Fruit fly (Drosophila melanogaster) whole organism, embryonic: ENCODE data around the gene raw.

ENCODE experiments used
- Abd-B ChIP-seq: fragments of 200-800 bp; sonication (Bioruptor generic); optimal IDR thresholded peaks from 2 replicates; lab custom pipeline; 2018; ENCODE audit warnings: missing biosample characterization, mild to moderate bottlenecking, missing genetic modification characterization, moderate library complexity
- Bdp1 ChIP-seq: fragments of 200-800 bp; sonication (Bioruptor generic); optimal IDR thresholded peaks from 3 replicates; lab custom pipeline; 2016; ENCODE audit warnings: missing biosample characterization, missing genetic modification characterization
- CG10979 ChIP-seq: fragments of 200-800 bp; sonication (Bioruptor generic); optimal IDR thresholded peaks from 2 replicates; lab custom pipeline; 2018; ENCODE audit warnings: missing biosample characterization, mild to moderate bottlenecking, missing genetic modification characterization, moderate library complexity
- CG11398 ChIP-seq: fragments of 200-800 bp; sonication (Bioruptor generic); optimal IDR thresholded peaks from 2 replicates; lab custom pipeline; 2016; ENCODE audit warnings: missing biosample characterization, missing genetic modification characterization
- CG11560 ChIP-seq: fragments of 200-800 bp; sonication (Bioruptor generic); IDR thresholded peaks from 3 replicates; pipeline ENCODE4 v1.3.6; 2022; ENCODE audit warnings: missing biosample characterization, missing genetic modification characterization
- CG13123 ChIP-seq: fragments of 200-800 bp; sonication (Bioruptor generic); optimal IDR thresholded peaks from 2 replicates; lab custom pipeline; 2016; ENCODE audit warnings: missing biosample characterization, missing genetic modification characterization
- CG15479 ChIP-seq: fragments of 200-800 bp; sonication (Bioruptor generic); optimal IDR thresholded peaks from 3 replicates; lab custom pipeline; 2019; ENCODE audit warnings: missing biosample characterization, mild to moderate bottlenecking, missing genetic modification characterization, moderate library complexity
- CG1602 ChIP-seq: fragments of 200-800 bp; sonication (Bioruptor generic); optimal IDR thresholded peaks from 3 replicates; lab custom pipeline; 2016; ENCODE audit warnings: missing biosample characterization, missing genetic modification characterization
- CG18262 ChIP-seq: fragments of 200-800 bp; optimal IDR thresholded peaks from 3 replicates; lab custom pipeline; 2019; ENCODE audit warnings: missing biosample characterization, mild to moderate bottlenecking, missing genetic modification characterization, moderate library complexity
- CG2875 ChIP-seq: fragments of 200-800 bp; sonication (Bioruptor generic); optimal IDR thresholded peaks from 2 replicates; lab custom pipeline; 2017; ENCODE audit warnings: missing biosample characterization, mild to moderate bottlenecking, missing genetic modification characterization, missing genetic modification reagents
- CG32532 ChIP-seq: fragments of 200-800 bp; sonication (Bioruptor generic); IDR thresholded peaks from 2 replicates; pipeline ENCODE4 v1.3.6; 2022; ENCODE audit warnings: missing biosample characterization, missing genetic modification characterization
- CG3838 ChIP-seq: fragments of 200-800 bp; sonication (Bioruptor generic); optimal IDR thresholded peaks from 3 replicates; lab custom pipeline; 2016; ENCODE audit warnings: missing biosample characterization, missing genetic modification characterization
- CG42726 ChIP-seq: fragments of 200-800 bp; sonication (Bioruptor generic); IDR thresholded peaks from 2 replicates; pipeline ENCODE4 v1.3.6; 2022; ENCODE audit warnings: missing biosample characterization, missing genetic modification characterization; ENCODE audit not compliant: partially characterized antibody
- CG4404 ChIP-seq: fragments of 200-800 bp; sonication (Bioruptor generic); IDR thresholded peaks from 2 replicates; pipeline ENCODE4 v1.3.6; 2022; ENCODE audit warnings: missing biosample characterization, missing genetic modification characterization
- CG4617 ChIP-seq: fragments of 200-800 bp; sonication (Bioruptor generic); optimal IDR thresholded peaks from 3 replicates; lab custom pipeline; 2016; ENCODE audit warnings: missing biosample characterization, missing genetic modification characterization, borderline replicate concordance
- CG5953 ChIP-seq: fragments of 200-800 bp; sonication (Bioruptor generic); IDR thresholded peaks from 2 replicates; pipeline ENCODE4 v1.3.6; 2022; ENCODE audit warnings: missing biosample characterization, missing genetic modification characterization
- CG6791 ChIP-seq: fragments of 200-800 bp; sonication (Bioruptor generic); IDR thresholded peaks from 3 replicates; pipeline ENCODE4 v1.3.6; 2022; ENCODE audit warnings: missing biosample characterization, missing genetic modification characterization; ENCODE audit not compliant: partially characterized antibody
- CG8388 ChIP-seq: fragments of 200-800 bp; sonication (Bioruptor generic); optimal IDR thresholded peaks from 2 replicates; lab custom pipeline; 2019; ENCODE audit warnings: missing biosample characterization, mild to moderate bottlenecking, missing genetic modification characterization, moderate library complexity
- CG9609 ChIP-seq: fragments of 200-800 bp; sonication (Bioruptor generic); optimal IDR thresholded peaks from 3 replicates; lab custom pipeline; 2016; ENCODE audit warnings: missing biosample characterization, missing genetic modification characterization
- Chrac-16 ChIP-seq: fragments of 200-800 bp; sonication (Bioruptor generic); optimal IDR thresholded peaks from 3 replicates; lab custom pipeline; 2016; ENCODE audit warnings: missing biosample characterization, missing genetic modification characterization
- D ChIP-seq, 2 experiments: fragments of 200-800 bp in 1 of 2; fragments of >200 bp in 1 of 2; sonication (Bioruptor generic) in 1 of 2; optimal IDR thresholded peaks; 2 replicates in 1 of 2; 3 replicates in 1 of 2; lab custom pipeline; 2017; ENCODE audit warnings: mild to moderate bottlenecking in 1 of 2, missing biosample characterization in 1 of 2, missing genetic modification characterization in 1 of 2, missing genetic modification reagents in 1 of 2
- D19A ChIP-seq: fragments of 200-800 bp; optimal IDR thresholded peaks from 3 replicates; lab custom pipeline; 2019; ENCODE audit warnings: missing biosample characterization, mild to moderate bottlenecking, missing genetic modification characterization, moderate library complexity
- E2f1 ChIP-seq: fragments of 200-800 bp; sonication (Bioruptor generic); IDR thresholded peaks from 2 replicates; pipeline ENCODE4 v1.3.6; 2022; ENCODE audit warnings: missing biosample characterization, missing genetic modification characterization
- Fer1 ChIP-seq: fragments of 200-800 bp; sonication (Bioruptor generic); optimal IDR thresholded peaks from 2 replicates; lab custom pipeline; 2017; ENCODE audit warnings: missing biosample characterization, mild to moderate bottlenecking, missing genetic modification characterization
- Gug ChIP-seq: fragments of 200-800 bp; sonication (Bioruptor generic); IDR thresholded peaks from 4 replicates; pipeline ENCODE4 v1.3.6; 2022; ENCODE audit warnings: missing biosample characterization, missing genetic modification characterization
- HHEX ChIP-seq: fragments of 200-800 bp; sonication (Bioruptor generic); optimal IDR thresholded peaks from 3 replicates; lab custom pipeline; 2017; ENCODE audit warnings: missing biosample characterization, mild to moderate bottlenecking, missing genetic modification characterization, missing genetic modification reagents
- Jarid2 ChIP-seq: fragments of 200-800 bp; sonication (Bioruptor generic); optimal IDR thresholded peaks from 3 replicates; lab custom pipeline; 2017; ENCODE audit warnings: mild to moderate bottlenecking, missing biosample characterization, missing genetic modification reagents, missing genetic modification characterization
- Kr ChIP-seq: fragments of 200-800 bp; sonication (Bioruptor generic); optimal IDR thresholded peaks from 2 replicates; lab custom pipeline; 2017; ENCODE audit warnings: missing biosample characterization, mild to moderate bottlenecking, missing genetic modification characterization
- Mes4 ChIP-seq: fragments of 200-800 bp; sonication (Bioruptor generic); optimal IDR thresholded peaks from 2 replicates; lab custom pipeline; 2016; ENCODE audit warnings: missing biosample characterization, missing genetic modification characterization
- Opbp ChIP-seq: fragments of 200-800 bp; sonication (Bioruptor generic); IDR thresholded peaks from 3 replicates; pipeline ENCODE4 v1.3.6; 2022; ENCODE audit warnings: missing biosample characterization, missing genetic modification characterization; ENCODE audit not compliant: partially characterized antibody
- Poxn ChIP-seq: fragments of 200-800 bp; sonication (Bioruptor generic); IDR thresholded peaks from 2 replicates; pipeline ENCODE4 v1.3.6; 2022; ENCODE audit warnings: missing biosample characterization, missing genetic modification characterization
- Rfx ChIP-seq: fragments of 200-800 bp; sonication (Bioruptor generic); IDR thresholded peaks from 2 replicates; pipeline ENCODE4 v1.3.6; 2022; ENCODE audit warnings: missing biosample characterization, missing genetic modification characterization
- TFAM ChIP-seq: fragments of 200-800 bp; sonication (Bioruptor generic); optimal IDR thresholded peaks from 2 replicates; lab custom pipeline; 2017; ENCODE audit warnings: missing biosample characterization, missing genetic modification characterization, inconsistent platforms
- ab ChIP-seq: fragments of 200-800 bp; sonication (Bioruptor generic); optimal IDR thresholded peaks from 2 replicates; lab custom pipeline; 2016; ENCODE audit warnings: missing biosample characterization, missing genetic modification characterization
- ac ChIP-seq: fragments of 200-800 bp; sonication (Bioruptor generic); optimal IDR thresholded peaks from 3 replicates; lab custom pipeline; 2017; ENCODE audit warnings: missing biosample characterization, mild to moderate bottlenecking, missing genetic modification characterization
- btn ChIP-seq: fragments of 200-800 bp; sonication (Bioruptor generic); optimal IDR thresholded peaks from 2 replicates; lab custom pipeline; 2016; ENCODE audit warnings: missing biosample characterization, missing genetic modification characterization
- crc ChIP-seq: fragments of 200-800 bp; sonication (Bioruptor generic); optimal IDR thresholded peaks from 2 replicates; lab custom pipeline; 2016; ENCODE audit warnings: missing biosample characterization, missing genetic modification characterization
- dati ChIP-seq: fragments of 200-800 bp; sonication (Bioruptor generic); IDR thresholded peaks from 2 replicates; pipeline ENCODE4 v1.3.6; 2022; ENCODE audit warnings: missing biosample characterization, missing genetic modification characterization
- dimm ChIP-seq: fragments of 200-800 bp; sonication (Bioruptor generic); IDR thresholded peaks from 2 replicates; pipeline ENCODE4 v1.3.6; 2022; ENCODE audit warnings: missing biosample characterization, missing genetic modification characterization
- fu2 ChIP-seq: fragments of 200-800 bp; sonication (Bioruptor generic); optimal IDR thresholded peaks from 2 replicates; lab custom pipeline; 2016; ENCODE audit warnings: missing biosample characterization, missing genetic modification characterization
- insv ChIP-seq, 2 experiments: fragments of 200-800 bp; sonication (Bioruptor generic); optimal IDR thresholded peaks; 3 replicates each; lab custom pipeline; 2016 to 2018; ENCODE audit warnings: missing biosample characterization in 2 of 2, missing genetic modification characterization in 2 of 2
- mld ChIP-seq: fragments of 200-800 bp; sonication (Bioruptor generic); IDR thresholded peaks from 3 replicates; pipeline ENCODE4 v1.3.6; 2022; ENCODE audit warnings: missing biosample characterization, missing genetic modification characterization; ENCODE audit not compliant: partially characterized antibody
- org-1 ChIP-seq: fragments of 200-800 bp; sonication (Bioruptor generic); optimal IDR thresholded peaks from 2 replicates; lab custom pipeline; 2017; ENCODE audit warnings: missing biosample characterization, missing genetic modification characterization
- rib ChIP-seq: fragments of 200-800 bp; sonication (Bioruptor generic); IDR thresholded peaks from 2 replicates; pipeline ENCODE4 v1.3.6; 2022; ENCODE audit warnings: missing biosample characterization, missing genetic modification characterization
- tgo ChIP-seq: fragments of 200-800 bp; sonication (Bioruptor generic); IDR thresholded peaks from 3 replicates; pipeline ENCODE4 v1.3.6; 2022; ENCODE audit warnings: missing biosample characterization, missing genetic modification characterization
- tin ChIP-seq: fragments of 200-800 bp; sonication (Bioruptor generic); optimal IDR thresholded peaks from 3 replicates; lab custom pipeline; 2016; ENCODE audit warnings: missing biosample characterization, missing genetic modification characterization
- ttk ChIP-seq: fragments of 200-800 bp; sonication (Bioruptor generic); IDR thresholded peaks from 2 replicates; pipeline ENCODE4 v2.1.2; 2022; ENCODE audit warnings: missing biosample characterization, missing genetic modification characterization
- vnd ChIP-seq: fragments of 200-800 bp; sonication (Bioruptor generic); IDR thresholded peaks from 3 replicates; pipeline ENCODE4 v1.3.6; 2022; ENCODE audit warnings: missing biosample characterization, missing genetic modification characterization; ENCODE audit not compliant: partially characterized antibody
- wek ChIP-seq: fragments of 200-800 bp; sonication (Bioruptor generic); optimal IDR thresholded peaks from 3 replicates; lab custom pipeline; 2018; ENCODE audit warnings: missing biosample characterization, mild to moderate bottlenecking, missing genetic modification characterization, moderate library complexity
- zf30C ChIP-seq: fragments of 200-800 bp; sonication (Bioruptor generic); optimal IDR thresholded peaks from 3 replicates; lab custom pipeline; 2018; ENCODE audit warnings: missing biosample characterization, mild to moderate bottlenecking, missing genetic modification characterization

Gene raw

dm6 chr2L:8685668-8686306, 54.7 kb downstream of the raw start, which contains the start of the genes PrBP and Trs23 (continued):
- TF ChIP-seq CG4617 (no peak), HHEX (GFP tag; lab: Kevin White, UChicago) (no peak), dati (GFP tag; lab: Robert Waterston, UW) (no peak), org-1 (GFP tag; lab: Kevin White, UChicago) (no peak), Abd-B (GFP tag; lab: Kevin White, UChicago) (no peak), CG2875 (no peak), zf30C (GFP tag; lab: Kevin White, UChicago) (no peak), ac (GFP tag; lab: Kevin White, UChicago) (no peak), insv (GFP tag; optimal IDR thresholded peaks at IDR 0.05; lab: Kevin White, UChicago) (no peak), dimm (no peak), wek (no peak), mld (GFP tag; lab: Robert Waterston, UW) (peak; percentile 45; the same call in 1 of the 3 replicates), CG6791 (GFP tag; lab: Robert Waterston, UW) (no peak), tgo (GFP tag; lab: Robert Waterston, UW) (no peak), D (optimal IDR thresholded peaks at IDR 0.05; lab: Kevin White, UChicago) (peak; percentile 5), D (GFP tag; optimal IDR thresholded peaks at IDR 0.05; lab: Kevin White, UChicago) (no peak), Poxn (GFP tag; lab: Robert Waterston, UW) (no peak), CG4404 (GFP tag; lab: Robert Waterston, UW) (no peak), TFAM (GFP tag; lab: Kevin White, UChicago) (no peak), CG1602 (no peak), Fer1 (GFP tag; lab: Kevin White, UChicago) (no peak), vnd (GFP tag; lab: Robert Waterston, UW) (no peak; the same call in 2 of the 3 replicates), rib (no peak), CG9609 (no peak), D19A (tag; lab: Kevin White, UChicago) (no peak), crc (GFP tag; lab: Kevin White, UChicago) (no peak), ab (GFP tag; lab: Kevin White, UChicago) (no peak), Bdp1 (GFP tag; lab: Kevin White, UChicago) (no peak), btn (GFP tag; lab: Kevin White, UChicago) (no peak), CG11398 (GFP tag; lab: Kevin White, UChicago) (no peak), CG42726 (GFP tag; lab: Robert Waterston, UW) (no peak), Opbp (0 out of 3 replicates have a peak, but pooled peaks have one; percentile 11), fu2 (no peak), tin (GFP tag; lab: Kevin White, UChicago) (no peak), Jarid2 (no peak), CG13123 (GFP tag; lab: Kevin White, UChicago) (no peak), CG32532 (GFP tag; lab: Robert Waterston, UW) (no peak), Chrac-16 (no peak), CG5953 (no peak), Kr (GFP tag; lab: Kevin White, UChicago) (no peak), CG3838 (GFP tag; lab: Kevin White, UChicago) (no peak), CG11560 (tag; lab: Robert Waterston, UW) (no peak), ttk (GFP tag; lab: Robert Waterston, UW) (no peak), CG18262 (peak; percentile 11), CG15479 (GFP tag; lab: Kevin White, UChicago) (no peak), Mes4 (GFP tag; lab: Kevin White, UChicago) (no peak), E2f1 (GFP tag; lab: Robert Waterston, UW) (no peak), CG10979 (tag; lab: Kevin White, UChicago) (no peak), Gug (GFP tag; lab: Robert Waterston, UW) (no peak), Rfx (no peak), CG8388 (GFP tag; lab: Kevin White, UChicago) (no peak)
